Worm (Caenorhabditis elegans) whole organism, young adult: ENCODE measurements around the gene ubxn-5.

Experiments
- dpl-1 ChIP-seq: fragments of 150-350 bp; optimal IDR thresholded peaks from 2 replicates; lab custom pipeline; 2014; ENCODE audit warnings: missing biosample characterization, missing genetic modification reagents, missing genetic modification characterization
- ets-4 ChIP-seq: fragments of 200-800 bp; sonication (Bioruptor generic); optimal IDR thresholded peaks from 2 replicates; lab custom pipeline; 2018; ENCODE audit warnings: mild to moderate bottlenecking, missing genetic modification characterization, missing compliant biosample characterization
- him-1 ChIP-seq: sonication (generic microtip); optimal IDR thresholded peaks from 2 replicates; lab custom pipeline; 2016; ENCODE audit warnings: missing genotype, missing genetic modification reagents, missing genetic modification characterization, missing compliant biosample characterization
- nhr-80 ChIP-seq: sonication (generic microtip); optimal IDR thresholded peaks from 2 replicates; lab custom pipeline; 2016; ENCODE audit warnings: missing genetic modification characterization, missing compliant biosample characterization
- rec-8 ChIP-seq, 2 experiments: sonication (generic microtip); optimal IDR thresholded peaks; 2 replicates each; lab custom pipeline; 2016; ENCODE audit warnings: mild to moderate bottlenecking in 2 of 2, missing genetic modification characterization in 2 of 2, missing genetic modification reagents in 2 of 2, missing genotype in 2 of 2, missing biosample characterization in 1 of 2, missing compliant biosample characterization in 1 of 2, moderate library complexity in 1 of 2
- ztf-6 ChIP-seq: fragments of 200-800 bp; sonication (Bioruptor generic); IDR thresholded peaks from 2 replicates; pipeline ENCODE4 v1.3.6; 2022; ENCODE audit warnings: missing genetic modification reagents, missing genetic modification characterization, missing compliant biosample characterization

DNA sequence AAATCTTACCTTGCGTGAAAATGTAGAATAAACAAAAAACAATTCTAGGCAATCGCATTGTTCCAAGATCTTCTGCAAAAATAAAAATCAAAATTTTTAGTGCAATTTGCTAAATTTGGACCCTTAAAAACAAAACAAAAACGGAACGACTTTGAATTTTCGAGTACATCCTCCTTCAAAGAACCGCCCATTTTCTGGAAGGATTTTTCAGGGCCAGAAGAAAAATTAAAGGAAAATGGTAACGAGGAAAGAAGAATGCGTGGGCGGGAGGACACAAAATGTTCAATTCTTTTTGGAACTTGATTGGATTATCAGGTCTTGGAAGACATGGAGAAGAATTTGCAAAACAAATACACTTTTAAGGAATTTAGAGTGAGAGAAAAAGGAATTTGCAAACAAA, 36.8 kb upstream of the ubxn-5 start, which contains the start of gene F54B3.4:
- TF ChIP-seq ztf-6 (GFP tag; lab: Robert Waterston, UW), result no peak
- no peak for TF ChIP-seq ets-4 (GFP tag; lab: Kevin White, UChicago)
- TF ChIP-seq dpl-1 (GFP tag; lab: Kevin White, UChicago), result no peak
- no peak for TF ChIP-seq nhr-80
- TF ChIP-seq him-1 (tag; lab: Kevin White, UChicago), result no peak
- no peak for TF ChIP-seq rec-8 (tag; optimal IDR thresholded peaks at IDR 0.05; lab: Kevin White, UChicago)
